Worm (Caenorhabditis elegans) whole organism, mixed stage, embryonic: ENCODE data around the gene gegf-1.

ENCODE experiments used
- ham-2 ChIP-seq: fragments of 200-800 bp; sonication (Bioruptor generic); optimal IDR thresholded peaks from 2 replicates; lab custom pipeline; 2018; ENCODE audit warnings: mild to moderate bottlenecking, missing genetic modification characterization, missing compliant biosample characterization
- lsy-2 ChIP-seq: fragments of 150-350 bp; optimal IDR thresholded peaks from 2 replicates; lab custom pipeline; 2014; ENCODE audit warnings: missing biosample characterization, missing genetic modification characterization
- mep-1 ChIP-seq: fragments of 150-350 bp; optimal IDR thresholded peaks from 2 replicates; lab custom pipeline; 2017; ENCODE audit warnings: missing biosample characterization, missing genetic modification reagents, missing genetic modification characterization, inconsistent platforms
- nhr-237 ChIP-seq: fragments of 150-350 bp; optimal IDR thresholded peaks from 2 replicates; lab custom pipeline; 2014; ENCODE audit warnings: missing biosample characterization, missing genetic modification characterization
- pha-4 ChIP-seq: fragments of 150-350 bp; optimal IDR thresholded peaks from 2 replicates; lab custom pipeline; 2018; ENCODE audit warnings: missing biosample characterization, missing genetic modification reagents, missing genetic modification characterization
- zip-8 ChIP-seq: fragments of 150-350 bp; optimal IDR thresholded peaks from 2 replicates; lab custom pipeline; 2014; ENCODE audit warnings: missing biosample characterization, missing genetic modification characterization

DNA sequence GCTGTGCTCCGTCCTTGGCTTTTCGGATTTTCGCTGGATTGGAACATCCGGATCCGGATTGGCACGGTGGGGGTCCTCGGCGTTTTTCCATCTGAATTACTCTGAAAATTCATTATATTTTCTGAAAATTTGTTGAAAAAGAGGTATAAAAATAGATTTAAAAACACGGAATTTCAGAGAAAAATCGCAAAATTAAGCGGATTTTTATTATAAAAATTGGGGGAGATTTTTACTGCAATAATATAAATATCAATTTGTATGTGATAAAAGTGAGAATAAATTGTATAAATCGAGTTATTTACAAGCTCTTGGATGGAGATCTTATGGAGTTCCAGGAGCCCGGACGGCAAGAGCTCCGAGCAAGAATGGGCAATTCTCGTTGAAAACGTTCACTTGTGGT lies 36.1 kb downstream of the gegf-1 start, which contains the start of gene tut-1:
- TF ChIP-seq lsy-2 (tag; lab: Kevin White, UChicago) (no peak), nhr-237 (no peak), mep-1 (no peak), pha-4 (no peak), ham-2 (GFP tag; lab: Kevin White, UChicago) (no peak), zip-8 (no peak)
